Fruit fly (Drosophila melanogaster) whole organism, embryonic: ENCODE results near the gene CG34310.

Source experiments
- ATbp ChIP-seq: fragments of 200-800 bp; sonication (Bioruptor generic); optimal IDR thresholded peaks from 2 replicates; lab custom pipeline; 2017; ENCODE audit warnings: missing biosample characterization, mild to moderate bottlenecking, missing genetic modification characterization, missing genetic modification reagents
- Adf1 ChIP-seq: fragments of 200-800 bp; sonication (Bioruptor generic); IDR thresholded peaks from 2 replicates; pipeline ENCODE4 v1.3.6; 2022; ENCODE audit warnings: missing biosample characterization, missing genetic modification characterization
- Asciz ChIP-seq: fragments of 200-800 bp; sonication (Bioruptor generic); optimal IDR thresholded peaks from 2 replicates; lab custom pipeline; 2017; ENCODE audit warnings: missing biosample characterization, mild to moderate bottlenecking, missing genetic modification characterization, missing genetic modification reagents
- B-H1 ChIP-seq: fragments of 200-800 bp; sonication (Bioruptor generic); IDR thresholded peaks from 3 replicates; pipeline ENCODE4 v1.3.6; 2022; ENCODE audit warnings: missing biosample characterization, missing genetic modification characterization
- BEAF-32 ChIP-seq: fragments of 200-800 bp; sonication (Bioruptor generic); optimal IDR thresholded peaks from 3 replicates; lab custom pipeline; 2017; ENCODE audit warnings: missing biosample characterization, missing genetic modification characterization, mild to moderate bottlenecking, moderate library complexity, missing genetic modification reagents
- CG11247 ChIP-seq: fragments of 200-800 bp; sonication (Bioruptor generic); IDR thresholded peaks from 2 replicates; pipeline ENCODE4 v1.3.6; 2022; ENCODE audit warnings: missing biosample characterization, missing genetic modification characterization
- CG11695 ChIP-seq: fragments of 200-800 bp; sonication (Bioruptor generic); IDR thresholded peaks from 3 replicates; pipeline ENCODE4 v1.3.6; 2022; ENCODE audit warnings: missing biosample characterization, missing genetic modification characterization
- CG15073 ChIP-seq: fragments of 200-800 bp; sonication (Bioruptor generic); optimal IDR thresholded peaks from 2 replicates; lab custom pipeline; 2016; ENCODE audit warnings: missing biosample characterization, missing genetic modification characterization
- CG18262 ChIP-seq: fragments of 200-800 bp; optimal IDR thresholded peaks from 3 replicates; lab custom pipeline; 2019; ENCODE audit warnings: missing biosample characterization, mild to moderate bottlenecking, missing genetic modification characterization, moderate library complexity
- CG18619 ChIP-seq: fragments of 200-800 bp; sonication (Bioruptor generic); optimal IDR thresholded peaks from 3 replicates; lab custom pipeline; 2017; ENCODE audit warnings: missing biosample characterization, mild to moderate bottlenecking, missing genetic modification characterization
- CG31441 ChIP-seq: fragments of 200-800 bp; sonication (Bioruptor generic); IDR thresholded peaks from 2 replicates; pipeline ENCODE4 v1.3.6; 2022; ENCODE audit warnings: missing biosample characterization, missing genetic modification characterization
- CG3407 ChIP-seq: fragments of 200-800 bp; sonication (Bioruptor generic); optimal IDR thresholded peaks from 2 replicates; lab custom pipeline; 2018; ENCODE audit warnings: missing biosample characterization, mild to moderate bottlenecking, missing genetic modification characterization
- CG3995 ChIP-seq: fragments of 200-800 bp; sonication (Bioruptor generic); optimal IDR thresholded peaks from 3 replicates; lab custom pipeline; 2016; ENCODE audit warnings: missing biosample characterization, missing genetic modification characterization
- CG4617 ChIP-seq: fragments of 200-800 bp; sonication (Bioruptor generic); optimal IDR thresholded peaks from 3 replicates; lab custom pipeline; 2016; ENCODE audit warnings: missing biosample characterization, missing genetic modification characterization, borderline replicate concordance
- CG4707 ChIP-seq: fragments of 200-800 bp; sonication (Bioruptor generic); optimal IDR thresholded peaks from 2 replicates; lab custom pipeline; 2018; ENCODE audit warnings: missing biosample characterization, mild to moderate bottlenecking, missing genetic modification characterization, moderate library complexity
- CG4730 ChIP-seq: fragments of 200-800 bp; sonication (Bioruptor generic); IDR thresholded peaks from 2 replicates; pipeline ENCODE4 v1.3.6; 2022; ENCODE audit warnings: missing biosample characterization, missing genetic modification characterization
- CG5245 ChIP-seq: fragments of 200-800 bp; sonication (Bioruptor generic); optimal IDR thresholded peaks from 3 replicates; lab custom pipeline; 2016; ENCODE audit warnings: missing biosample characterization, missing genetic modification characterization
- CG6791 ChIP-seq: fragments of 200-800 bp; sonication (Bioruptor generic); IDR thresholded peaks from 3 replicates; pipeline ENCODE4 v1.3.6; 2022; ENCODE audit warnings: missing biosample characterization, missing genetic modification characterization; ENCODE audit not compliant: partially characterized antibody
- CG6813 ChIP-seq: fragments of 200-800 bp; sonication (Bioruptor generic); optimal IDR thresholded peaks from 2 replicates; lab custom pipeline; 2017; ENCODE audit warnings: missing biosample characterization, missing genetic modification characterization, mild to moderate bottlenecking, moderate library complexity, missing genetic modification reagents
- CG7786 ChIP-seq: fragments of 200-800 bp; sonication (Bioruptor generic); optimal IDR thresholded peaks from 2 replicates; lab custom pipeline; 2016; ENCODE audit warnings: missing biosample characterization, missing genetic modification characterization
- CG9932 ChIP-seq: fragments of 200-800 bp; sonication (Bioruptor generic); IDR thresholded peaks from 2 replicates; pipeline ENCODE4 v1.3.6; 2022; ENCODE audit warnings: missing biosample characterization, missing genetic modification characterization
- CTCF ChIP-seq: fragments of 200-800 bp; sonication (Bioruptor generic); optimal IDR thresholded peaks from 2 replicates; lab custom pipeline; 2017; ENCODE audit warnings: missing biosample characterization, mild to moderate bottlenecking, missing genetic modification characterization, moderate library complexity
- D ChIP-seq, 2 experiments: fragments of 200-800 bp in 1 of 2; fragments of >200 bp in 1 of 2; sonication (Bioruptor generic) in 1 of 2; optimal IDR thresholded peaks; 2 replicates in 1 of 2; 3 replicates in 1 of 2; lab custom pipeline; 2017; ENCODE audit warnings: mild to moderate bottlenecking in 1 of 2, missing biosample characterization in 1 of 2, missing genetic modification characterization in 1 of 2, missing genetic modification reagents in 1 of 2
- Dbx ChIP-seq: fragments of 200-800 bp; sonication (Bioruptor generic); IDR thresholded peaks from 3 replicates; pipeline ENCODE4 v1.3.6; 2022; ENCODE audit warnings: missing biosample characterization, missing genetic modification characterization
- Dip3 ChIP-seq: fragments of 200-800 bp; sonication (Bioruptor generic); optimal IDR thresholded peaks from 3 replicates; lab custom pipeline; 2016; ENCODE audit warnings: missing biosample characterization, missing genetic modification characterization
- Dll ChIP-seq: fragments of 200-800 bp; sonication (Bioruptor generic); IDR thresholded peaks from 4 replicates; pipeline ENCODE4 v1.3.6; 2022; ENCODE audit warnings: missing biosample characterization, missing genetic modification characterization; ENCODE audit not compliant: partially characterized antibody
- Fer1 ChIP-seq: fragments of 200-800 bp; sonication (Bioruptor generic); optimal IDR thresholded peaks from 2 replicates; lab custom pipeline; 2017; ENCODE audit warnings: missing biosample characterization, mild to moderate bottlenecking, missing genetic modification characterization
- Fer2 ChIP-seq: fragments of 200-800 bp; sonication (Bioruptor generic); optimal IDR thresholded peaks from 2 replicates; lab custom pipeline; 2018; ENCODE audit warnings: missing biosample characterization, mild to moderate bottlenecking, missing genetic modification characterization, moderate library complexity
- Hmr ChIP-seq: fragments of 200-800 bp; sonication (Bioruptor generic); optimal IDR thresholded peaks from 3 replicates; lab custom pipeline; 2017; ENCODE audit warnings: mild to moderate bottlenecking, missing biosample characterization, missing genetic modification reagents, missing genetic modification characterization
- MESR4 ChIP-seq: fragments of 200-800 bp; sonication (Bioruptor generic); optimal IDR thresholded peaks from 2 replicates; lab custom pipeline; 2018; ENCODE audit warnings: missing biosample characterization, mild to moderate bottlenecking, missing genetic modification characterization, moderate library complexity
- Meics ChIP-seq: fragments of 200-800 bp; sonication (Bioruptor generic); optimal IDR thresholded peaks from 2 replicates; lab custom pipeline; 2017; ENCODE audit warnings: missing biosample characterization, mild to moderate bottlenecking, missing genetic modification characterization
- NfI ChIP-seq: fragments of 200-800 bp; sonication (Bioruptor generic); optimal IDR thresholded peaks from 3 replicates; lab custom pipeline; 2018; ENCODE audit warnings: missing biosample characterization, mild to moderate bottlenecking, missing genetic modification characterization, moderate library complexity
- Sox100B ChIP-seq: fragments of 200-800 bp; sonication (Bioruptor generic); optimal IDR thresholded peaks from 3 replicates; lab custom pipeline; 2018; ENCODE audit warnings: missing biosample characterization, mild to moderate bottlenecking, missing genetic modification characterization
- aop ChIP-seq: fragments of 200-800 bp; sonication (Bioruptor generic); IDR thresholded peaks from 2 replicates; pipeline ENCODE4 v1.3.6; 2022; ENCODE audit warnings: missing biosample characterization, missing genetic modification characterization
- ato ChIP-seq: fragments of 200-800 bp; sonication (Bioruptor generic); IDR thresholded peaks from 2 replicates; pipeline ENCODE4 v1.3.6; 2022; ENCODE audit warnings: missing biosample characterization, missing genetic modification characterization; ENCODE audit not compliant: partially characterized antibody
- btn ChIP-seq: fragments of 200-800 bp; sonication (Bioruptor generic); optimal IDR thresholded peaks from 2 replicates; lab custom pipeline; 2016; ENCODE audit warnings: missing biosample characterization, missing genetic modification characterization
- cg ChIP-seq: fragments of 200-800 bp; sonication (Bioruptor generic); optimal IDR thresholded peaks from 3 replicates; lab custom pipeline; 2019; ENCODE audit warnings: missing biosample characterization, mild to moderate bottlenecking, missing genetic modification characterization, moderate library complexity
- crp ChIP-seq, 2 experiments: fragments of 200-800 bp; sonication (Bioruptor generic); optimal IDR thresholded peaks; 2 replicates in 1 of 2; 3 replicates in 1 of 2; lab custom pipeline; 2017; ENCODE audit warnings: missing biosample characterization in 2 of 2, missing genetic modification characterization in 2 of 2, mild to moderate bottlenecking in 1 of 2, moderate library complexity in 1 of 2
- danr ChIP-seq: fragments of 200-800 bp; sonication (Bioruptor generic); IDR thresholded peaks from 2 replicates; pipeline ENCODE4 v1.3.6; 2022; ENCODE audit warnings: missing biosample characterization, missing genetic modification characterization
- ftz-f1 ChIP-seq: fragments of 200-800 bp; sonication (Bioruptor generic); optimal IDR thresholded peaks from 2 replicates; lab custom pipeline; 2016; ENCODE audit warnings: missing biosample characterization, missing genetic modification characterization
- gce ChIP-seq: fragments of 200-800 bp; sonication (Bioruptor generic); IDR thresholded peaks from 3 replicates; pipeline ENCODE4 v1.3.6; 2022; ENCODE audit warnings: missing biosample characterization, missing genetic modification characterization
- ham ChIP-seq: fragments of 200-800 bp; sonication (Bioruptor generic); IDR thresholded peaks from 2 replicates; pipeline ENCODE4 v1.3.6; 2022; ENCODE audit warnings: missing biosample characterization, missing genetic modification characterization
- jumu ChIP-seq: fragments of 200-800 bp; sonication (Bioruptor generic); optimal IDR thresholded peaks from 3 replicates; lab custom pipeline; 2016; ENCODE audit warnings: missing biosample characterization, missing genetic modification characterization
- kay ChIP-seq: fragments of 200-800 bp; sonication (Bioruptor generic); optimal IDR thresholded peaks from 2 replicates; lab custom pipeline; 2016; ENCODE audit warnings: missing biosample characterization, missing genetic modification characterization
- ken ChIP-seq: fragments of 200-800 bp; sonication (Bioruptor generic); IDR thresholded peaks from 3 replicates; pipeline ENCODE4 v1.3.6; 2022; ENCODE audit warnings: missing biosample characterization, missing genetic modification characterization
- klu ChIP-seq: fragments of 200-800 bp; sonication (Bioruptor generic); IDR thresholded peaks from 2 replicates; pipeline ENCODE4 v1.3.6; 2022; ENCODE audit warnings: missing biosample characterization, missing genetic modification characterization
- pan ChIP-seq, 4 experiments: fragments of >200 bp in 3 of 4; fragments of 200-800 bp in 1 of 4; sonication (Bioruptor generic) in 1 of 4; optimal IDR thresholded peaks in 3 of 4; IDR thresholded peaks in 1 of 4; 2 replicates each; pipeline versions ENCODE4 v1.3.6 to Lab custom; 2017 to 2022; ENCODE audit warnings: missing biosample characterization in 2 of 4, missing genetic modification characterization in 2 of 4, mixed read lengths in 1 of 4
- sqz ChIP-seq: fragments of 200-800 bp; sonication (Bioruptor generic); optimal IDR thresholded peaks from 3 replicates; lab custom pipeline; 2018; ENCODE audit warnings: missing biosample characterization, mild to moderate bottlenecking, missing genetic modification characterization
- unpg ChIP-seq: fragments of 200-800 bp; sonication (Bioruptor generic); optimal IDR thresholded peaks from 3 replicates; lab custom pipeline; 2018; ENCODE audit warnings: missing biosample characterization, mild to moderate bottlenecking, missing genetic modification characterization, moderate library complexity
- yki ChIP-seq: fragments of >200 bp; optimal IDR thresholded peaks from 3 replicates; lab custom pipeline; 2018

Gene CG34310

dm6 chr2L:6648163-6648628, 15.3 kb upstream of the CG34310 start (continued):
- TF ChIP-seq CG4617 (GFP tag; lab: Kevin White, UChicago) (peak; percentile 87), Fer2 (peak; percentile 92), unpg (peak; percentile 96), Adf1 (peak; percentile 61), Dbx (peak; percentile 94), cg (GFP tag; lab: Kevin White, UChicago) (no peak), jumu (GFP tag; lab: Kevin White, UChicago) (peak; percentile 88), Dll (no peak; the same call in 3 of the 4 replicates), ham (GFP tag; lab: Robert Waterston, UW) (peak; percentile 67; the same call in 1 of the 2 replicates), kay (peak; percentile 91), Dip3 (GFP tag; lab: Kevin White, UChicago) (peak; percentile 94), MESR4 (peak; percentile 3), crp (GFP tag; optimal IDR thresholded peaks at IDR 0.05; lab: Kevin White, UChicago) (peak in 1 of 2 experiments; percentile 67), CTCF (GFP tag; lab: Kevin White, UChicago) (peak; percentile 61), CG3407 (peak; percentile 91), Asciz (GFP tag; lab: Kevin White, UChicago) (peak; percentile 94), CG6813 (peak; percentile 92), CG9932 (GFP tag; lab: Robert Waterston, UW) (peak; percentile 93), ATbp (GFP tag; lab: Kevin White, UChicago) (peak; percentile 92), sqz (GFP tag; lab: Kevin White, UChicago) (peak; percentile 83), Meics (peak; percentile 97), CG4730 (GFP tag; lab: Robert Waterston, UW) (peak; percentile 86), CG31441 (GFP tag; lab: Robert Waterston, UW) (peak; percentile 96), pan (optimal IDR thresholded peaks at IDR 0.05; lab: Kevin White, UChicago) (no peak), pan (GFP tag; optimal IDR thresholded peaks at IDR 0.05 in 1 of 2, IDR thresholded peaks at IDR 0.05 in 1 of 2) (peak in 1 of 2 experiments; percentile 95), CG15073 (GFP tag; lab: Kevin White, UChicago) (peak; percentile 73), CG18619 (GFP tag; lab: Kevin White, UChicago) (peak; percentile 95), CG11695 (GFP tag; lab: Robert Waterston, UW) (peak; percentile 96), D (optimal IDR thresholded peaks at IDR 0.05; lab: Kevin White, UChicago) (no peak), D (GFP tag; optimal IDR thresholded peaks at IDR 0.05; lab: Kevin White, UChicago) (peak; percentile 93), Hmr (GFP tag; lab: Kevin White, UChicago) (peak; percentile 97), CG6791 (GFP tag; lab: Robert Waterston, UW) (no peak), yki (lab: Kevin White, UChicago) (no peak), CG3995 (GFP tag; lab: Kevin White, UChicago) (peak; percentile 81), CG4707 (GFP tag; lab: Kevin White, UChicago) (peak; percentile 65), ftz-f1 (peak; percentile 22), danr (peak; percentile 85), NfI (GFP tag; lab: Kevin White, UChicago) (peak; percentile 96), gce (GFP tag; lab: Robert Waterston, UW) (peak; percentile 82), klu (GFP tag; lab: Robert Waterston, UW) (peak; percentile 89), Fer1 (GFP tag; lab: Kevin White, UChicago) (peak; percentile 97), BEAF-32 (peak; percentile 46), CG5245 (GFP tag; lab: Kevin White, UChicago) (peak; percentile 88), Sox100B (peak; percentile 95), CG7786 (GFP tag; lab: Kevin White, UChicago) (peak; percentile 93), B-H1 (GFP tag; lab: Robert Waterston, UW) (peak; percentile 89), CG18262 (tag; lab: Kevin White, UChicago) (peak; percentile 95), btn (GFP tag; lab: Kevin White, UChicago) (peak; percentile 29), aop (GFP tag; lab: Robert Waterston, UW) (no peak), CG11247 (GFP tag; lab: Robert Waterston, UW) (peak; percentile 88), ato (GFP tag; lab: Robert Waterston, UW) (no peak), ken (GFP tag; lab: Robert Waterston, UW) (peak; percentile 92)
